Worm (Caenorhabditis elegans) whole organism, mixed stage, embryonic: ENCODE results near the gene bra-1.

ENCODE experiments used
- bed-3 ChIP-seq: fragments of 200-800 bp; sonication (Bioruptor generic); optimal IDR thresholded peaks from 3 replicates; lab custom pipeline; 2018; ENCODE audit warnings: mild to moderate bottlenecking, missing genetic modification characterization, moderate library complexity, missing compliant biosample characterization
- ceh-43 ChIP-seq: fragments of 200-800 bp; sonication (Bioruptor generic); optimal IDR thresholded peaks from 2 replicates; lab custom pipeline; 2018; ENCODE audit warnings: mild to moderate bottlenecking, missing genetic modification characterization, moderate library complexity, missing compliant biosample characterization
- ces-1 ChIP-seq: fragments of 150-350 bp; optimal IDR thresholded peaks from 2 replicates; lab custom pipeline; 2014; ENCODE audit warnings: missing biosample characterization, missing genetic modification reagents, missing genetic modification characterization
- elt-1 ChIP-seq: sonication (generic microtip); optimal IDR thresholded peaks from 2 replicates; lab custom pipeline; 2017; ENCODE audit warnings: missing genetic modification characterization, mild to moderate bottlenecking, missing compliant biosample characterization, antibody characterized with exemption, moderate library complexity, borderline replicate concordance; ENCODE audit not compliant: insufficient read depth
- flh-1 ChIP-seq: fragments of 200-800 bp; sonication (Bioruptor generic); optimal IDR thresholded peaks from 2 replicates; lab custom pipeline; 2018; ENCODE audit warnings: mild to moderate bottlenecking, missing genetic modification characterization, moderate library complexity, missing compliant biosample characterization
- lsy-2 ChIP-seq: fragments of 150-350 bp; optimal IDR thresholded peaks from 2 replicates; lab custom pipeline; 2014; ENCODE audit warnings: missing biosample characterization, missing genetic modification characterization
- mep-1 ChIP-seq: fragments of 150-350 bp; optimal IDR thresholded peaks from 2 replicates; lab custom pipeline; 2017; ENCODE audit warnings: missing biosample characterization, missing genetic modification reagents, missing genetic modification characterization, inconsistent platforms
- nhr-12 ChIP-seq: fragments of 150-350 bp; optimal IDR thresholded peaks from 2 replicates; lab custom pipeline; 2014; ENCODE audit warnings: missing biosample characterization, missing genetic modification characterization
- nhr-76 ChIP-seq: sonication (generic microtip); optimal IDR thresholded peaks from 2 replicates; lab custom pipeline; 2017; ENCODE audit warnings: missing biosample characterization, missing genetic modification characterization
- pha-4 ChIP-seq: fragments of 150-350 bp; optimal IDR thresholded peaks from 2 replicates; lab custom pipeline; 2018; ENCODE audit warnings: missing biosample characterization, missing genetic modification reagents, missing genetic modification characterization
- snpc-4 ChIP-seq: fragments of 150-350 bp; optimal IDR thresholded peaks from 2 replicates; lab custom pipeline; 2014; ENCODE audit warnings: missing biosample characterization, missing genetic modification characterization
- unc-39 ChIP-seq: fragments of 150-350 bp; optimal IDR thresholded peaks from 2 replicates; lab custom pipeline; 2014; ENCODE audit warnings: missing biosample characterization, missing genetic modification characterization
- unc-62 ChIP-seq: fragments of 150-350 bp; optimal IDR thresholded peaks from 2 replicates; lab custom pipeline; 2014; ENCODE audit warnings: missing biosample characterization, missing genetic modification reagents, missing genetic modification characterization
- ztf-11 ChIP-seq: fragments of 150-350 bp; optimal IDR thresholded peaks from 2 replicates; lab custom pipeline; 2014; ENCODE audit warnings: missing biosample characterization, missing genetic modification characterization

- no peak for TF ChIP-seq elt-1 (tag; lab: Kevin White, UChicago)
- no peak for TF ChIP-seq ztf-11 (tag; lab: Kevin White, UChicago)
- no peak for TF ChIP-seq nhr-76 (tag; lab: Kevin White, UChicago)
- no peak for TF ChIP-seq flh-1 (GFP tag; lab: Kevin White, UChicago)
- TF ChIP-seq bed-3: no peak
- no peak for TF ChIP-seq snpc-4 (tag; lab: Kevin White, UChicago)
- no peak for TF ChIP-seq unc-39 (tag; lab: Kevin White, UChicago)
- TF ChIP-seq unc-62 (GFP tag; lab: Kevin White, UChicago): no peak
- no peak for TF ChIP-seq ces-1 (GFP tag; lab: Kevin White, UChicago)
- TF ChIP-seq mep-1: no peak
- TF ChIP-seq lsy-2 (tag; lab: Kevin White, UChicago): no peak
- TF ChIP-seq nhr-12 (tag; lab: Kevin White, UChicago): no peak
- no peak for TF ChIP-seq ceh-43 (GFP tag; lab: Kevin White, UChicago)
- TF ChIP-seq pha-4 (tag; lab: Kevin White, UChicago): no peak
Measured at ce11 chrX:13561954-13562353, 36.3 kb upstream of the bra-1 start.
